Fruit fly (Drosophila melanogaster): Measurements from ENCODE around the gene CG14401.
A peak's percentile ranks its signal among the peaks of the same experiment; 100 is the strongest.

Gene CG14401

dm6 chr2L:20869804-20870295, at the start of gene CG14401:
Gene CG14401, plus strand, starts transcription at chr2L:20869854.
- TF ChIP-seq CG15710 (tag; optimal IDR thresholded peaks at IDR 0.05) (no peak), EcR (GFP tag; optimal IDR thresholded peaks at IDR 0.05) (no peak), CG8301 (tag; optimal IDR thresholded peaks at IDR 0.05) (no peak), CG13204 (GFP tag; optimal IDR thresholded peaks at IDR 0.05) (peak; percentile 85), Pif1B (GFP tag; optimal IDR thresholded peaks at IDR 0.05) (no peak), CG8159 (tag; optimal IDR thresholded peaks at IDR 0.05) (no peak), CG17806 (tag; optimal IDR thresholded peaks at IDR 0.05) (no peak), CG32121 (GFP tag; IDR thresholded peaks at IDR 0.05) (peak; percentile 47; the same call in 1 of the 2 replicates), CG12605 (GFP tag; IDR thresholded peaks at IDR 0.05) (peak; percentile 26; the same call in 1 of the 2 replicates), Ets98B (GFP tag; IDR thresholded peaks at IDR 0.05) (no peak), gl (tag; optimal IDR thresholded peaks at IDR 0.05) (peak; percentile 2)

- TF ChIP-seq CG17806 (tag; optimal IDR thresholded peaks at IDR 0.05) (no peak), Ets98B (GFP tag; IDR thresholded peaks at IDR 0.05) (no peak), CG14655 (GFP tag; optimal IDR thresholded peaks at IDR 0.05) (no peak), gl (tag; optimal IDR thresholded peaks at IDR 0.05) (no peak), CG8159 (tag; optimal IDR thresholded peaks at IDR 0.05) (no peak), Pif1A (GFP tag; optimal IDR thresholded peaks at IDR 0.05) (no peak), CG13204 (GFP tag; optimal IDR thresholded peaks at IDR 0.05) (no peak), EcR (GFP tag; optimal IDR thresholded peaks at IDR 0.05) (no peak), rn (GFP tag; IDR thresholded peaks at IDR 0.05) (no peak), CG9948 (tag; optimal IDR thresholded peaks at IDR 0.05) (no peak), CG32121 (GFP tag; IDR thresholded peaks at IDR 0.05) (no peak), Pif1B (GFP tag; optimal IDR thresholded peaks at IDR 0.05) (no peak)
These were observed 48.9 kb upstream of the CG14401 start, which contains the start of gene CheB38c for dm6 chr2L:20820767-20821166. Gene CheB38c, minus strand, starts transcription at chr2L:20820867.

- TF ChIP-seq CG4496 (GFP tag; IDR thresholded peaks at IDR 0.05) (peak; percentile 86), CG15710 (tag; optimal IDR thresholded peaks at IDR 0.05) (no peak), CG8159 (tag; optimal IDR thresholded peaks at IDR 0.05) (peak; percentile 59), CG9948 (tag; optimal IDR thresholded peaks at IDR 0.05) (no peak), CG8301 (tag; optimal IDR thresholded peaks at IDR 0.05) (peak; percentile 46), CG10348 (GFP tag; IDR thresholded peaks at IDR 0.05) (no peak), CG17806 (tag; optimal IDR thresholded peaks at IDR 0.05) (peak; percentile 34), CG12605 (GFP tag; IDR thresholded peaks at IDR 0.05) (no peak; the same call in 1 of the 2 replicates), D1 (tag; optimal IDR thresholded peaks at IDR 0.05) (no peak), CG34367 (tag; optimal IDR thresholded peaks at IDR 0.05) (no peak), fd96Ca (GFP tag; IDR thresholded peaks at IDR 0.05) (peak; percentile 33), Snoo (tag; optimal IDR thresholded peaks at IDR 0.05) (peak; percentile 10), CG13204 (GFP tag; optimal IDR thresholded peaks at IDR 0.05) (peak; percentile 95), Pif1A (GFP tag; optimal IDR thresholded peaks at IDR 0.05) (peak; percentile 75), EcR (GFP tag; optimal IDR thresholded peaks at IDR 0.05) (peak; percentile 63), Ets98B (GFP tag; IDR thresholded peaks at IDR 0.05) (peak; percentile 76; the same call in 1 of the 2 replicates), Pif1B (GFP tag; optimal IDR thresholded peaks at IDR 0.05) (peak; percentile 18), gl (tag; optimal IDR thresholded peaks at IDR 0.05) (peak; percentile 26), rn (GFP tag; IDR thresholded peaks at IDR 0.05) (no peak), CG32121 (GFP tag; IDR thresholded peaks at IDR 0.05) (peak; percentile 52; the same call in 1 of the 2 replicates), CG14655 (GFP tag; optimal IDR thresholded peaks at IDR 0.05) (peak; percentile 54)
These were observed 48.2 kb upstream of the CG14401 start for dm6 chr2L:20821249-20822024.

dm6 chr2L:20822025-20822371, 47.7 kb upstream of the CG14401 start:
- no peak for TF ChIP-seq CG14655 (GFP tag; optimal IDR thresholded peaks at IDR 0.05)
- TF ChIP-seq EcR (GFP tag; optimal IDR thresholded peaks at IDR 0.05) = no peak
- TF ChIP-seq CG9948 (tag; optimal IDR thresholded peaks at IDR 0.05) = no peak
- TF ChIP-seq CG32121 (GFP tag; IDR thresholded peaks at IDR 0.05) = peak; percentile 65
- TF ChIP-seq rn (GFP tag; IDR thresholded peaks at IDR 0.05) = no peak
- TF ChIP-seq CG13204 (GFP tag; optimal IDR thresholded peaks at IDR 0.05) = peak; percentile 5
- no peak for TF ChIP-seq Snoo (tag; optimal IDR thresholded peaks at IDR 0.05)
- 0 out of 2 replicates have a peak, but pooled peaks have one; percentile 14 for TF ChIP-seq CG10348 (GFP tag; IDR thresholded peaks at IDR 0.05)
- no peak for TF ChIP-seq CG12605 (GFP tag; IDR thresholded peaks at IDR 0.05)
- no peak for TF ChIP-seq CG34367 (tag; optimal IDR thresholded peaks at IDR 0.05)
- TF ChIP-seq CG8159 (tag; optimal IDR thresholded peaks at IDR 0.05) = peak; percentile 12
- TF ChIP-seq CG15710 (tag; optimal IDR thresholded peaks at IDR 0.05) = peak; percentile 31
- peak; percentile 63 for TF ChIP-seq Ets98B (GFP tag; IDR thresholded peaks at IDR 0.05)
- no peak for TF ChIP-seq gl (tag; optimal IDR thresholded peaks at IDR 0.05)
- TF ChIP-seq fd96Ca (GFP tag; IDR thresholded peaks at IDR 0.05) = peak; percentile 81; the same call in 2 of the 3 replicates
- no peak for TF ChIP-seq D1 (tag; optimal IDR thresholded peaks at IDR 0.05)

- TF ChIP-seq CG8301 (tag; optimal IDR thresholded peaks at IDR 0.05) (no peak), Pif1B (GFP tag; optimal IDR thresholded peaks at IDR 0.05) (no peak), CG17806 (tag; optimal IDR thresholded peaks at IDR 0.05) (no peak), Ets98B (GFP tag; IDR thresholded peaks at IDR 0.05) (peak; percentile 57), fd96Ca (GFP tag; IDR thresholded peaks at IDR 0.05) (peak; percentile 36; the same call in 1 of the 3 replicates), CG13204 (GFP tag; optimal IDR thresholded peaks at IDR 0.05) (peak; percentile 82), rn (GFP tag; IDR thresholded peaks at IDR 0.05) (no peak), CG4496 (GFP tag; IDR thresholded peaks at IDR 0.05) (peak; percentile 44; the same call in 1 of the 3 replicates), CG12605 (GFP tag; IDR thresholded peaks at IDR 0.05) (no peak; the same call in 1 of the 2 replicates), gl (tag; optimal IDR thresholded peaks at IDR 0.05) (no peak), CG9948 (tag; optimal IDR thresholded peaks at IDR 0.05) (no peak), D1 (tag; optimal IDR thresholded peaks at IDR 0.05) (no peak), CG10348 (GFP tag; IDR thresholded peaks at IDR 0.05) (no peak), Snoo (tag; optimal IDR thresholded peaks at IDR 0.05) (no peak), Pif1A (GFP tag; optimal IDR thresholded peaks at IDR 0.05) (no peak), CG14655 (GFP tag; optimal IDR thresholded peaks at IDR 0.05) (no peak), EcR (GFP tag; optimal IDR thresholded peaks at IDR 0.05) (peak; percentile 70), CG34367 (tag; optimal IDR thresholded peaks at IDR 0.05) (no peak), CG8159 (tag; optimal IDR thresholded peaks at IDR 0.05) (no peak), CG15710 (tag; optimal IDR thresholded peaks at IDR 0.05) (no peak), CG32121 (GFP tag; IDR thresholded peaks at IDR 0.05) (peak; percentile 75; the same call in 1 of the 2 replicates)
These were observed 47.0 kb upstream of the CG14401 start, which contains the start of gene CG9331 for dm6 chr2L:20822489-20823195. Gene CG9331, plus strand, starts transcription at chr2L:20822828.

Data from whole organism, pupa.